Worm (Caenorhabditis elegans) whole organism, mixed stage, embryonic: Measurements from ENCODE around the gene abhd-3.1.

ENCODE experiments used
- M03D4.4 ChIP-seq: sonication (generic microtip); optimal IDR thresholded peaks from 2 replicates; lab custom pipeline; 2017; ENCODE audit warnings: mild to moderate bottlenecking, missing genetic modification characterization, missing compliant biosample characterization
- ces-1 ChIP-seq: fragments of 150-350 bp; optimal IDR thresholded peaks from 2 replicates; lab custom pipeline; 2014; ENCODE audit warnings: missing biosample characterization, missing genetic modification reagents, missing genetic modification characterization
- lin-13 ChIP-seq: fragments of 150-350 bp; optimal IDR thresholded peaks from 2 replicates; lab custom pipeline; 2014; ENCODE audit warnings: missing biosample characterization, missing genetic modification characterization
- mep-1 ChIP-seq: fragments of 150-350 bp; optimal IDR thresholded peaks from 2 replicates; lab custom pipeline; 2017; ENCODE audit warnings: missing biosample characterization, missing genetic modification reagents, missing genetic modification characterization, inconsistent platforms
- nhr-12 ChIP-seq: fragments of 150-350 bp; optimal IDR thresholded peaks from 2 replicates; lab custom pipeline; 2014; ENCODE audit warnings: missing biosample characterization, missing genetic modification characterization
- pha-4 ChIP-seq: fragments of 150-350 bp; optimal IDR thresholded peaks from 2 replicates; lab custom pipeline; 2018; ENCODE audit warnings: missing biosample characterization, missing genetic modification reagents, missing genetic modification characterization
- unc-39 ChIP-seq: fragments of 150-350 bp; optimal IDR thresholded peaks from 2 replicates; lab custom pipeline; 2014; ENCODE audit warnings: missing biosample characterization, missing genetic modification characterization
- unc-62 ChIP-seq: fragments of 150-350 bp; optimal IDR thresholded peaks from 2 replicates; lab custom pipeline; 2014; ENCODE audit warnings: missing biosample characterization, missing genetic modification reagents, missing genetic modification characterization

DNA sequence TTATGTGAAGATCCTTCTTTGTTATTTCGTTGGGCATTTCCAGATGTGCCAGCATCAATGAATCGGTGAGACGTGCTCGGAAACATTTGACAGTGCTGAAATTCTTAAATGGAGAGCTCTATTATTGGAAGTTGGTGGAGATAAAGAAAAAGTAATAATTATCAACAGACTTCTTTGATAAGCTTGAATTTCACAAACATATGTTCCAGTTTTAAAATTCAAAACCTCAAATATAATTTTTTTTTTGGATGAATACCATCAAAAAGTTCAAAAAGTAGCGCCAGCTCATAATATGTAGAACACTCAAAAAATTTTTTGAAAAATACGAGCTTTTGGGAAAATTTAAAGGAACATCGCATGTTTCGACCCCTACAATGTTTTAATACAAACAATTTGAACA lies 38.8 kb downstream of the abhd-3.1 start, which contains the start of gene Y60A3A.25:
- TF ChIP-seq ces-1 (no peak), lin-13 (tag; lab: Kevin White, UChicago) (no peak), unc-39 (tag; lab: Kevin White, UChicago) (no peak), pha-4 (tag; lab: Kevin White, UChicago) (no peak), M03D4.4 (no peak), unc-62 (GFP tag; lab: Kevin White, UChicago) (no peak), nhr-12 (tag; lab: Kevin White, UChicago) (no peak), mep-1 (no peak)
